Worm (Caenorhabditis elegans): ENCODE data around the gene srx-42.

Gene srx-42

DNA sequence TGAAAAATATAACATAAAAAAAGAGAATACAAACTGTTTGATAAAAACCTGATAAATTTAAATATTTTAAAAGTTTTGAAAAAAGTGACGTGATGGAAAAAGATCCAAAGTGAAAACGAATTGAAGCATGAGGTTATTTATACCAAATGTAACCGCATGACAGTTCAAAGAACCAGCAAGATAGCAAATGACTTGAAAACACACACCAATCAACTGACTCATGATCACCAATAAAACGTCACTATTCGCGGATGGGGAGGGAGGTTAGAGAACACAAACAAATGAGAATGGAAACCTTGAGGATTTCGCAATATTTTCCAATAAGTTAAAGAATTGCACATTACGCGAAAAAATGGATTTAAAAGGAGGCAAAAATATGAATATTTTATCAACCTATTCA is 11.4 kb upstream of the srx-42 start, which contains the start of gene C06B3.7 (continued):
- no peak for TF ChIP-seq pag-3 (tag; optimal IDR thresholded peaks at IDR 0.05; ENCODE audit: borderline replicate concordance, insufficient read depth)
- peak; percentile 88 for TF ChIP-seq mep-1 (tag; optimal IDR thresholded peaks at IDR 0.05)
- no peak for TF ChIP-seq ztf-11 (tag; optimal IDR thresholded peaks at IDR 0.05)
- no peak for TF ChIP-seq grh-1 (GFP tag; IDR thresholded peaks at IDR 0.05)
- no peak for TF ChIP-seq unc-30 (tag; optimal IDR thresholded peaks at IDR 0.05)
- peak; percentile 90 for TF ChIP-seq C16A3.4 (tag; optimal IDR thresholded peaks at IDR 0.05)
- TF ChIP-seq snpc-4 (tag; optimal IDR thresholded peaks at IDR 0.05) = peak; percentile 44
- no peak for TF ChIP-seq alr-1 (tag; optimal IDR thresholded peaks at IDR 0.05; ENCODE audit: borderline replicate concordance)
- no peak for TF ChIP-seq nhr-76 (tag; optimal IDR thresholded peaks at IDR 0.05)
- no peak for TF ChIP-seq nhr-28 (tag; optimal IDR thresholded peaks at IDR 0.05)
- TF ChIP-seq unc-130 (tag; optimal IDR thresholded peaks at IDR 0.05) = peak; percentile 96
- peak; percentile 90 for TF ChIP-seq fkh-8 (tag; optimal IDR thresholded peaks at IDR 0.05)
- peak in 2 of 3 experiments; percentile 40 to 52 for TF ChIP-seq ceh-82 (tag; optimal IDR thresholded peaks at IDR 0.05)
- TF ChIP-seq F16B12.6 (tag; optimal IDR thresholded peaks at IDR 0.05) = no peak
- no peak for TF ChIP-seq unc-62 (GFP tag; optimal IDR thresholded peaks at IDR 0.05)
- peak; percentile 81 for TF ChIP-seq ztf-4 (tag; optimal IDR thresholded peaks at IDR 0.05)
- no peak for TF ChIP-seq mab-9 (GFP tag; IDR thresholded peaks at IDR 0.05)
- TF ChIP-seq sptf-1 (tag; optimal IDR thresholded peaks at IDR 0.05) = no peak
- peak; percentile 85 for TF ChIP-seq rnt-1 (tag; optimal IDR thresholded peaks at IDR 0.05)
- peak; percentile 83 for TF ChIP-seq nhr-90 (tag; optimal IDR thresholded peaks at IDR 0.05; ENCODE audit: poor library complexity)
- no peak for TF ChIP-seq tlp-1 (tag; optimal IDR thresholded peaks at IDR 0.05)

DNA sequence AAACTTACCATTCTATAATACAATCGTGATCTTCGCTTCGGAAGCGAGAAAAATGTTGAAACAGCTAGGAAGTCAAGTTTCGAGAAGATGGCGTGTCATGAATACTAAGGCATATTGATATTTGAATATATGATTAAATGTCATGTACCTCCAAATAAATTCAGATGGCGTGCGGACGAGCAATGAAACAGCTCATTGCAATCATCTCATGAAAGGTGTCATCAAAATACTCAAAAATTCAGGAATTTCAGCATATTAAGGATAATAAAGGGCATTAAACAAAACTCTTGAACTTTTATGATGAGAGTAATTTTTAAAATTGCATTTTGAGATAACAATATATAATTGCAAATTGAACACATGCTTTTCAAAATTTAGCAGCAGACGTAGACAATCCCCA is 5.4 kb upstream of the srx-42 start, which contains the start of gene gcy-32:
Gene gcy-32, minus strand, starts transcription at position 101 of the 400 bp plus-strand sequence.
- TF ChIP-seq nhr-76 (tag; optimal IDR thresholded peaks at IDR 0.05) = no peak
- TF ChIP-seq rnt-1 (tag; optimal IDR thresholded peaks at IDR 0.05) = no peak
- TF ChIP-seq vab-15 (tag; optimal IDR thresholded peaks at IDR 0.05) = no peak
- TF ChIP-seq Y116A8C.19 (tag; optimal IDR thresholded peaks at IDR 0.05; ENCODE audit: borderline replicate concordance) = no peak
- TF ChIP-seq sox-4 (tag; optimal IDR thresholded peaks at IDR 0.05) = no peak
- no peak for TF ChIP-seq C34B4.2 (tag; optimal IDR thresholded peaks at IDR 0.05)
- no peak for TF ChIP-seq C04F5.9 (tag; optimal IDR thresholded peaks at IDR 0.05)
- TF ChIP-seq snu-23 (GFP tag; optimal IDR thresholded peaks at IDR 0.05) = no peak
- no peak for TF ChIP-seq nhr-85 (tag)
- TF ChIP-seq efl-3 (GFP tag; optimal IDR thresholded peaks at IDR 0.05) = no peak
- no peak for TF ChIP-seq mep-1 (tag; optimal IDR thresholded peaks at IDR 0.05)
- TF ChIP-seq nhr-19 (GFP tag; conservative IDR thresholded peaks at IDR 0.05) = no peak
- no peak for TF ChIP-seq jun-1 (tag; optimal IDR thresholded peaks at IDR 0.05)
- no peak for TF ChIP-seq egl-27 (tag; optimal IDR thresholded peaks at IDR 0.05)

DNA sequence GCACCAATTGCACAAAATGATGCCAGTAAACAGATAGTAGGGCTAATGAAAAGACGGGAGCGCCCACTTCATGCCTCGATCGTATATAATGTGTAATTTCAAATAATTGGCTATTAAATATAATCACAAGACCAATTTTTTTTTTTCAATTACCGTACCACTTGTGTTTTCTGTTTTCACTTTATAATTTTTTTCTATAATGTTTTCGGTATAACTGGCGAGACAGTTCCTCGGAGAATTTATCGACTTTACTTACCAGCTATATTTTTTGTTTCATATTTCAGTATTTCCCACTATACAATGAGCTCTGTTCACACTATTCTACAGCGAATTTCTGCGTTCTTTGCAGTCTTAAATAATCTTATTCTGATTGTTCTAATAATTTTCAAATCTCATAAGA is 4.6 kb upstream of the srx-42 start, which contains the start of gene str-252:
Gene str-252, plus strand, starts transcription at position 301 of the 400 bp plus-strand sequence.
- TF ChIP-seq fos-1 (tag; optimal IDR thresholded peaks at IDR 0.05) = no peak
- TF ChIP-seq unc-62 (GFP tag; optimal IDR thresholded peaks at IDR 0.05) = no peak
- no peak for TF ChIP-seq unc-130 (tag; optimal IDR thresholded peaks at IDR 0.05)

DNA sequence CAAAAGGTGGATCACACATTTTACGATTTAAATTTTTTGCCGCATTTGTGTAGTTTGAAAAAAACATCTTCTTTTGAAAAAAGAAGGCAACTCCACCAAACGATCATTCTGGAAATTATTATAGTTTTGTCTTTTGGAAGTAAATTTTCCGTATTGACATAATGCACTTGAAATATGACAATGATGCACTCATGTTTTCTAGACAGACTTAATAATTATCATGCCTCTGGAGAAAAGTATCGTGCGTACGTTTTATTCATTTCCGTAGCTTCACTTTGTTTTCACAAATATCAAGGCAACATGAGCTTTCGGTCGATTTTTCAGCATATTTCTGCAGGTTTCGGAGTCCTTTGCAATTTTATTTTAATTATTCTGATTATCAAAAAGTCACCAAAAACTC is 2.5 kb upstream of the srx-42 start, which contains the start of gene str-250:
Gene str-250, plus strand, starts transcription at position 301 of the 400 bp plus-strand sequence.
- TF ChIP-seq nhr-11 (tag; optimal IDR thresholded peaks at IDR 0.05) = no peak
- TF ChIP-seq sup-37 (GFP tag; optimal IDR thresholded peaks at IDR 0.05) = no peak
- TF ChIP-seq ama-1 (optimal IDR thresholded peaks at IDR 0.05) = no peak
- TF ChIP-seq alr-1 (tag; optimal IDR thresholded peaks at IDR 0.05; ENCODE audit: borderline replicate concordance) = no peak
- TF ChIP-seq dsc-1 (tag; optimal IDR thresholded peaks at IDR 0.05) = no peak
- TF ChIP-seq nhr-47 (tag; optimal IDR thresholded peaks at IDR 0.05) = no peak
- TF ChIP-seq pag-3 (tag; optimal IDR thresholded peaks at IDR 0.05; ENCODE audit: borderline replicate concordance, insufficient read depth) = no peak
- TF ChIP-seq nhr-20 (tag; optimal IDR thresholded peaks at IDR 0.05) = no peak
- TF ChIP-seq mdl-1 (tag; optimal IDR thresholded peaks at IDR 0.05) = no peak
- TF ChIP-seq C34B4.2 (tag; optimal IDR thresholded peaks at IDR 0.05) = no peak
- TF ChIP-seq lir-3 (tag; optimal IDR thresholded peaks at IDR 0.05; ENCODE audit: poor library complexity) = no peak
- TF ChIP-seq fkh-4 (tag; optimal IDR thresholded peaks at IDR 0.05; ENCODE audit: borderline replicate concordance) = no peak
- no peak for TF ChIP-seq unc-98 (GFP tag; IDR thresholded peaks at IDR 0.05)
- no peak for TF ChIP-seq lin-35 (GFP tag; optimal IDR thresholded peaks at IDR 0.05)
- TF ChIP-seq snpc-4 (tag; optimal IDR thresholded peaks at IDR 0.05) = no peak
- no peak for TF ChIP-seq unc-130 (tag; optimal IDR thresholded peaks at IDR 0.05)
- TF ChIP-seq ceh-90 (tag; optimal IDR thresholded peaks at IDR 0.05) = no peak
- TF ChIP-seq ceh-82 (tag; optimal IDR thresholded peaks at IDR 0.05) = no peak

Data from whole organism, L1 larva.